Worm (Caenorhabditis elegans) whole organism, dauer: Measurements from ENCODE around the gene F08G2.4.
"Not testable (repeated sequence)": the region's sequence is repeated elsewhere in the genome, so short reads cannot be mapped to it uniquely, and the experiment has no call there.

ENCODE experiments used
- unc-62 ChIP-seq: sonication (generic microtip); optimal IDR thresholded peaks from 2 replicates; lab custom pipeline; 2017; ENCODE audit warnings: missing biosample characterization, missing genetic modification reagents, missing genetic modification characterization

Gene F08G2.4

ce11 chrII:13830255-13830654 is at the start of gene F08G2.4:
Gene F08G2.4 (plus strand): TSS chrII:13830602.
- TF ChIP-seq unc-62 (GFP tag; lab: Kevin White, UChicago): no peak

DNA sequence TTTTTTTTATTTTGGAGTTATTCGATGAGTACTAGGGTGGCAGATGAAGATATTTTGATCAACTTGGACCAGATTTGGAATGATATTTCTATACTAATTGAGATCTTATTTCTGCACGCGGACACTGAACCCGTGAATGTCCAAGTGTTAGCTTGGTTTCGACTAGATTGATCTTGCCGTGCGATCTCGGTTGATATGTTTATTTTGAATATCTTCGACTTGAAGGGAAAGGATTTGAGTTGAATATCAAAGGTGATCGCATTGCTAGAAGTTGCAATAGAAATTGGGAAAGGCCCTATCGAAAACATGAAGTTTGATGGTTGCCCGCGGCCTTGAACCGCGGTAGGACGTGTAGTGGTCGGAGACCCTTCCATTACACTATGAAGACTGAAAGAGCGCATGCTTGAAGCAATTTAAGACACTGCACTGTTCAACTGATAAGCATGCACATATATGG is 49.6 kb upstream of the F08G2.4 start:
- TF ChIP-seq unc-62 (GFP tag; lab: Kevin White, UChicago): no peak

- no peak for TF ChIP-seq unc-62 (GFP tag; lab: Kevin White, UChicago)
Measured at ce11 chrII:13783880-13784279, 46.5 kb upstream of the F08G2.4 start, which contains the start of gene C01B9.4. Gene C01B9.4 (minus strand): TSS chrII:13783980.

ce11 chrII:13785582-13785981 is 44.8 kb upstream of the F08G2.4 start:
- no peak for TF ChIP-seq unc-62 (GFP tag; lab: Kevin White, UChicago)

DNA sequence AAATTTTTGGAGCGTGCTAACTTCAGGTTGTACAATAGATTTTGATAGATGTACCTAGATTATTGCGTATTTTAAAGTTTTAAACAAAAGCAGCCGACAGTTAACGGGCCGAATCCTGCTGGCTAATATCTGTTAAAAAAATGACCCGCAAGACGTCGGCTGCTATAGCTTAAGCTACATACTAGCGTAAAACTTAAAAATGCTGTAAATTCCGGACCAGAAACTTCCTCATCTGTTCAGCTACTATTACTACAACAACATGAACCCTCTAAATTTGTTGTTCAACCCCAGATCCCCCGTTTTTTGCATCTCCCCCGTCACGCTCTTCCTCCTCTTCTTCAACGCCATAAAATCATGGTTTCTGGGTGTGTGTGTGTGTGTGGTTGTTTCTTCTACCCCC is 43.5 kb upstream of the F08G2.4 start:
- no peak for TF ChIP-seq unc-62 (GFP tag; lab: Kevin White, UChicago)

ce11 chrII:13788813-13789212 is 41.6 kb upstream of the F08G2.4 start:
- no peak for TF ChIP-seq unc-62 (GFP tag; lab: Kevin White, UChicago)

- no peak for TF ChIP-seq unc-62 (GFP tag; lab: Kevin White, UChicago)
Measured at ce11 chrII:13789714-13790113, 40.7 kb upstream of the F08G2.4 start.

DNA sequence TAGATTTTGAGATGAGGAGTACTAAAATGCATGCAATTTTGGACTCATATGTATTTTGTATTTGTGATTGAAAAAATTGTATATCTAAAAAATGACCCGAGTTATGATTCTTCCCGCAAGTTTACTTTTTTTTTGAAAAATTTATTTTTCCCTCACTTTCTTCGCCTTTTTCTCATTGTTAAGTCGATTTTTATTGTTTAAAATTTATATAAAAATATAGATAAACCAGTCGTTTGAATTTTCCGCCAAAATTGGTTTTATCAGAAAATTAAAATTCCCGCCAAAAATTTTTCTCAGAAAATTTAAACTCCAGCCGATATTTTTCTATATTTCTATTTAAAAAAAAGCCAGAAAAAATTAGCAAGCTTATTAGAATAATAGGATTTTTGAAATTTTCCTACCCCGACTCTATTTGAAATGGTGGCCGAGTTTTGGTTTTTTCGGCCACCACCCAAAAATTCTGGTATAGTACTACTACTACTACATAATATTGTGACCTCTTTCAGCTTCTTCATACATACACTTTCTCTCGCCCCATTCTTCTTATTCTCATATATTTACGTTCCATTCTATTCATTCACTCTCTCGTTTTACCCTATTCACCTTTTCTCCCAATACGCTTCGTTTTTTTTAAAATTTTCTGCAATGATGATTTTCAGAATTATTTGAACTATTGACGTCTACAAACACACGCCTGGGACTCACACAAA is 38.7 kb upstream of the F08G2.4 start, which contains the start of gene ZK131.11:
Gene ZK131.11 (plus strand): TSS at position 660 of the 710 bp plus-strand sequence.
- no peak for TF ChIP-seq unc-62 (GFP tag; lab: Kevin White, UChicago)

DNA sequence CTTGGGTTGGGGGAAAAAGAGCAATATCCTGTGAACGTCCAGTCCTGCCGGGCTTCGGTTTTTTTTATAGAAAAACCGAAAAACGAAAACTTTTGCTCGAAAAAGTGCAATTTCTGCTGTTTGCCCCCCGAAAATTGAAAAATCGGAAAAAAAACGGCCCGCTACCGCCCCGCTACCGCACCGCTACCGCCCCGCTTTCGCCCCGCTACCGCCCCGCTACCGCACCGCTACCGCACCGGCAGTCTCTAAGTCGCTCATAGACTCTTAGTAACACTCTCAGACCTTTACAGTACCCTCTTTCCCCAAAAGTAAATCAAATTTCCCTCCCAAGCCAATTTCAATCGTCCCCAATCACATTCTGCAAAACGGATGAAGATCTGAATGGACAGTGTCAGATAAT is 35.2 kb upstream of the F08G2.4 start:
- TF ChIP-seq unc-62 (GFP tag; lab: Kevin White, UChicago): no peak

DNA sequence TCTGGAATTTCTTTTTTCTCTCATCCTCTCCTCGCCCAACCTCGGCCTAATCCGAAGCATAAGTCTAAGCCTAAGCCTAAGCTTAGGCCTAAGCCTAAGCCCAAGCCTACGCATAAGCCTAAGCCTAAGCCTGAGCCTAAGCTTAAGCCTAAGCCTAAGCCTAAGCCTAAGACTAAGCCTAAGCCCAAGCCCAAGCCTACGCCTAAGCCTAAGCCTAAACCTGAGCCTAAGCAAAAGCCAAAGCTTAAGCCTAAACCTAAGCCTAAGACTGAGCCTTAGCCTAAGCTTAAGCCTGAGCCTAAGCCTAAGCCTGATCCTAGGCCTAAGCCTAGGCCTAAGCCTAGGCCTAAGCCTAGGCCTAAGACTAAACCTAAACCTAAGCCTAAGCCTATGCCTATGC is 34.1 kb upstream of the F08G2.4 start:
- TF ChIP-seq unc-62 (GFP tag; lab: Kevin White, UChicago): no peak

- TF ChIP-seq unc-62 (GFP tag; lab: Kevin White, UChicago): no peak
Measured at ce11 chrII:13806269-13806668, 24.1 kb upstream of the F08G2.4 start.

DNA sequence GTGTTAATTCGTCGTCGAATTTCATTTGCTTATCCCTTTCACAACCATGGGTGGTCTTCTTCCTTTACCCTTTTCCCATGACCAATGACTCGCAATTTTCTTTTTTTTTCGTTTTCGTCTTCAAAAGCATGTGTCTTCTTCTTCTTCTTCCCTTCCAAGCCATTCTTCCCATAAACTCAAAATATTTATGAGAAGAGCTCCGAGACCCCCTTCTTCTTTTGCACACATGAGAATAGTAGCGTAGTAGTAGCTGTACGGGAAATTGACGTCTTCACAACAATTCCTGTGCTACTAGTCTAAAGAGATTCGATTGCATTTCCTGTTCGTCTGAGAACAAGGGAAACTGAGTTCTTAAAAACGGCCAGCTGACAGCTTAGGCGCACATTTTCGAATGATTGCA is 18.1 kb upstream of the F08G2.4 start:
- TF ChIP-seq unc-62 (GFP tag; lab: Kevin White, UChicago): no peak

- TF ChIP-seq unc-62 (GFP tag; lab: Kevin White, UChicago): no peak
Measured at ce11 chrII:13813413-13813812, 17.0 kb upstream of the F08G2.4 start.

DNA sequence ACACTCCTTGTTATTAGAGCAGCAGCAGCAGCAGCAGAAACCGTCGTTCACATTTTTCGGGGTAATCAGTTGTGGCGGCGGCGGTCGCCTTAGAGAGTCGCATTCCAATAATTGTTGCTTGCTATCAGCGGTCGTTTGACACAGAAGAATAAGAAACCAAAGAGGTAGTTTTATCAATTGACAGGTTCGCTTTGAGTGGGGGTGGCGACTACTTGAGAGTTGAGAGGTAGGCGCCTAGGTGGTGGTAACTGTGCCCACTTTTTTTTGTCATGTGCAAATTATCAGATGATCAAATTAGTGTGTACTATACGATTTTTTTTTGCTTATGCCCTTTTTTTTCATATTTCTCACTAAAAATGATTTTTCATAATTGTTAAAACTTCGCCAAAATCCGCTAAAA is 16.5 kb upstream of the F08G2.4 start:
- no peak for TF ChIP-seq unc-62 (GFP tag; lab: Kevin White, UChicago)

DNA sequence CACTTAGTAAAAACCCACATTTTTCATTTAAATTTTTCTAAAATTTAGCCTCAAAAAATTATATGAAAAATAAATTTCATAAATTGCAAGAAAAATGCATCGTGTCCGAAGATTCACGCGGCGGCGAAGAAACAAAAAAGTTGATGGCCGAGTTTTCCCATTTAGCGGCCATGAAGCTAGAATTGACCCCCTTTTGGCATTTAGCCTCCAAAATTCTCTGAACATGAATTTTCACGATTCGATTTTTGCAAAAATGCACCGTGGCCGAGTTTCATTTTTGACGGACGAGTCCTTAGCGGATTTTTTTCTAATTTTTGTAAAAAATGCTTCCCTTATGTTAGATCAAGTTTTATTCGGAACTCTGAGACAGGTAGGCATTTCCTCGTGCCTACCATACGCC is 14.9 kb upstream of the F08G2.4 start:
- no peak for TF ChIP-seq unc-62 (GFP tag; lab: Kevin White, UChicago)

- TF ChIP-seq unc-62 (GFP tag; lab: Kevin White, UChicago): not testable (repeated sequence)
Measured at ce11 chrII:13818043-13818442, 12.4 kb upstream of the F08G2.4 start, which contains the start of gene his-16. Gene his-16 (minus strand): TSS chrII:13818143.

ce11 chrII:13828597-13828996 is 1.8 kb upstream of the F08G2.4 start, which contains the start of gene his-42:
Gene his-42 (minus strand): TSS chrII:13828697.
- TF ChIP-seq unc-62 (GFP tag; lab: Kevin White, UChicago): no peak
